Fruit fly (Drosophila melanogaster) whole organism, embryonic: Measurements from ENCODE around the gene CG32295.

Experiments
- Abd-B ChIP-seq: fragments of 200-800 bp; sonication (Bioruptor generic); optimal IDR thresholded peaks from 2 replicates; lab custom pipeline; 2018; ENCODE audit warnings: missing biosample characterization, mild to moderate bottlenecking, missing genetic modification characterization, moderate library complexity
- Atf3 ChIP-seq: fragments of 200-800 bp; sonication (Bioruptor generic); optimal IDR thresholded peaks from 3 replicates; lab custom pipeline; 2016; ENCODE audit warnings: missing biosample characterization, missing genetic modification characterization
- Bteb2 ChIP-seq: fragments of 200-800 bp; sonication (Bioruptor generic); optimal IDR thresholded peaks from 2 replicates; lab custom pipeline; 2016; ENCODE audit warnings: missing biosample characterization, missing genetic modification characterization
- CG1024 ChIP-seq: fragments of 200-800 bp; sonication (Bioruptor generic); IDR thresholded peaks from 2 replicates; pipeline ENCODE4 v1.3.6; 2022; ENCODE audit warnings: missing biosample characterization, missing genetic modification characterization
- CG10321 ChIP-seq: fragments of 200-800 bp; sonication (Bioruptor generic); IDR thresholded peaks from 2 replicates; pipeline ENCODE4 v1.3.6; 2022; ENCODE audit warnings: missing biosample characterization, missing genetic modification characterization
- CG10654 ChIP-seq: fragments of 200-800 bp; sonication (Bioruptor generic); optimal IDR thresholded peaks from 2 replicates; lab custom pipeline; 2016; ENCODE audit warnings: missing biosample characterization, missing genetic modification characterization
- CG11247 ChIP-seq: fragments of 200-800 bp; sonication (Bioruptor generic); IDR thresholded peaks from 2 replicates; pipeline ENCODE4 v1.3.6; 2022; ENCODE audit warnings: missing biosample characterization, missing genetic modification characterization
- CG11456 ChIP-seq: fragments of 200-800 bp; sonication (Bioruptor generic); IDR thresholded peaks from 3 replicates; pipeline ENCODE4 v1.3.6; 2022; ENCODE audit warnings: missing biosample characterization, missing genetic modification characterization
- CG1233 ChIP-seq: fragments of 200-800 bp; sonication (Bioruptor generic); optimal IDR thresholded peaks from 4 replicates; lab custom pipeline; 2018; ENCODE audit warnings: missing biosample characterization, mild to moderate bottlenecking, missing genetic modification characterization
- CG12659 ChIP-seq: fragments of 200-800 bp; sonication (Bioruptor generic); optimal IDR thresholded peaks from 3 replicates; lab custom pipeline; 2017; ENCODE audit warnings: mild to moderate bottlenecking, missing biosample characterization, missing genetic modification reagents, missing genetic modification characterization
- CG12769 ChIP-seq: fragments of 200-800 bp; sonication (Bioruptor generic); optimal IDR thresholded peaks from 2 replicates; lab custom pipeline; 2019; ENCODE audit warnings: missing biosample characterization, mild to moderate bottlenecking, missing genetic modification characterization, moderate library complexity
- CG1603 ChIP-seq: fragments of 200-800 bp; sonication (Bioruptor generic); optimal IDR thresholded peaks from 2 replicates; lab custom pipeline; 2019; ENCODE audit warnings: missing biosample characterization, mild to moderate bottlenecking, missing genetic modification characterization, moderate library complexity
- CG16815 ChIP-seq: fragments of 200-800 bp; sonication (Bioruptor generic); optimal IDR thresholded peaks from 3 replicates; lab custom pipeline; 2017; ENCODE audit warnings: missing biosample characterization, mild to moderate bottlenecking, missing genetic modification characterization
- CG17359 ChIP-seq: fragments of 200-800 bp; sonication (Bioruptor generic); optimal IDR thresholded peaks from 3 replicates; lab custom pipeline; 2018; ENCODE audit warnings: missing biosample characterization, mild to moderate bottlenecking, missing genetic modification characterization, moderate library complexity
- CG30020 ChIP-seq: fragments of 200-800 bp; optimal IDR thresholded peaks from 2 replicates; lab custom pipeline; 2019; ENCODE audit warnings: missing biosample characterization, mild to moderate bottlenecking, missing genetic modification characterization, moderate library complexity
- CG3163 ChIP-seq: fragments of 200-800 bp; sonication (Bioruptor generic); optimal IDR thresholded peaks from 3 replicates; lab custom pipeline; 2016; ENCODE audit warnings: missing biosample characterization, missing genetic modification characterization
- CG6689 ChIP-seq: fragments of 200-800 bp; sonication (Bioruptor generic); IDR thresholded peaks from 2 replicates; pipeline ENCODE4 v1.3.6; 2022; ENCODE audit warnings: missing biosample characterization, missing genetic modification characterization
- CG8281 ChIP-seq: fragments of 200-800 bp; sonication (Bioruptor generic); optimal IDR thresholded peaks from 2 replicates; lab custom pipeline; 2018; ENCODE audit warnings: missing biosample characterization, mild to moderate bottlenecking, missing genetic modification characterization, moderate library complexity
- CG8388 ChIP-seq: fragments of 200-800 bp; sonication (Bioruptor generic); optimal IDR thresholded peaks from 2 replicates; lab custom pipeline; 2019; ENCODE audit warnings: missing biosample characterization, mild to moderate bottlenecking, missing genetic modification characterization, moderate library complexity
- CG8765 ChIP-seq: fragments of 200-800 bp; sonication (Bioruptor generic); IDR thresholded peaks from 2 replicates; pipeline ENCODE4 v1.3.6; 2022; ENCODE audit warnings: missing biosample characterization, missing genetic modification characterization
- D19A ChIP-seq: fragments of 200-800 bp; optimal IDR thresholded peaks from 3 replicates; lab custom pipeline; 2019; ENCODE audit warnings: missing biosample characterization, mild to moderate bottlenecking, missing genetic modification characterization, moderate library complexity
- Dbx ChIP-seq: fragments of 200-800 bp; sonication (Bioruptor generic); IDR thresholded peaks from 3 replicates; pipeline ENCODE4 v1.3.6; 2022; ENCODE audit warnings: missing biosample characterization, missing genetic modification characterization
- Dip2 ChIP-seq: fragments of 200-800 bp; sonication (Bioruptor generic); IDR thresholded peaks from 2 replicates; pipeline ENCODE4 v1.3.6; 2022; ENCODE audit warnings: missing biosample characterization, missing genetic modification characterization
- E2f1 ChIP-seq: fragments of 200-800 bp; sonication (Bioruptor generic); IDR thresholded peaks from 2 replicates; pipeline ENCODE4 v1.3.6; 2022; ENCODE audit warnings: missing biosample characterization, missing genetic modification characterization
- Hmr ChIP-seq: fragments of 200-800 bp; sonication (Bioruptor generic); optimal IDR thresholded peaks from 3 replicates; lab custom pipeline; 2017; ENCODE audit warnings: mild to moderate bottlenecking, missing biosample characterization, missing genetic modification reagents, missing genetic modification characterization
- Hr51 ChIP-seq, 2 experiments: fragments of 200-800 bp; sonication (Bioruptor generic); optimal IDR thresholded peaks; 2 replicates in 1 of 2; 3 replicates in 1 of 2; lab custom pipeline; 2016 to 2018; ENCODE audit warnings: missing biosample characterization in 2 of 2, missing genetic modification characterization in 2 of 2, mild to moderate bottlenecking in 1 of 2, moderate library complexity in 1 of 2
- Rfx ChIP-seq: fragments of 200-800 bp; sonication (Bioruptor generic); IDR thresholded peaks from 2 replicates; pipeline ENCODE4 v1.3.6; 2022; ENCODE audit warnings: missing biosample characterization, missing genetic modification characterization
- Rx ChIP-seq: fragments of 200-800 bp; sonication (Bioruptor generic); IDR thresholded peaks from 2 replicates; pipeline ENCODE4 v1.3.6; 2022; ENCODE audit warnings: missing biosample characterization, missing genetic modification characterization
- Trl ChIP-seq, 3 experiments: fragments of >200 bp in 2 of 3; fragments of 200-800 bp in 1 of 3; sonication (Bioruptor generic) in 1 of 3; optimal IDR thresholded peaks; 2 replicates in 1 of 3; 3 replicates in 2 of 3; lab custom pipeline; 2016 to 2017; ENCODE audit warnings: missing biosample characterization in 1 of 3, missing genetic modification characterization in 1 of 3
- aop ChIP-seq: fragments of 200-800 bp; sonication (Bioruptor generic); IDR thresholded peaks from 2 replicates; pipeline ENCODE4 v1.3.6; 2022; ENCODE audit warnings: missing biosample characterization, missing genetic modification characterization
- az2 ChIP-seq: fragments of 200-800 bp; sonication (Bioruptor generic); optimal IDR thresholded peaks from 3 replicates; lab custom pipeline; 2016; ENCODE audit warnings: missing biosample characterization, missing genetic modification characterization
- ci ChIP-seq: fragments of 200-800 bp; sonication (Bioruptor generic); IDR thresholded peaks from 3 replicates; pipeline ENCODE4 v1.3.6; 2022; ENCODE audit warnings: missing biosample characterization, missing genetic modification characterization
- crol ChIP-seq: fragments of 200-800 bp; sonication (Bioruptor generic); IDR thresholded peaks from 2 replicates; pipeline ENCODE4 v1.3.6; 2022; ENCODE audit warnings: missing biosample characterization, missing genetic modification characterization
- cwo ChIP-seq: fragments of 200-800 bp; sonication (Bioruptor generic); optimal IDR thresholded peaks from 3 replicates; lab custom pipeline; 2017; ENCODE audit warnings: missing biosample characterization, missing genetic modification characterization, mild to moderate bottlenecking, moderate library complexity, missing genetic modification reagents
- da ChIP-seq: fragments of 200-800 bp; sonication (Bioruptor generic); optimal IDR thresholded peaks from 2 replicates; lab custom pipeline; 2016; ENCODE audit warnings: missing biosample characterization, missing genetic modification characterization
- en ChIP-seq: fragments of 200-800 bp; sonication (Bioruptor generic); optimal IDR thresholded peaks from 2 replicates; lab custom pipeline; 2016; ENCODE audit warnings: missing biosample characterization, missing genetic modification characterization
- fd64A ChIP-seq: fragments of 200-800 bp; sonication (Bioruptor generic); optimal IDR thresholded peaks from 3 replicates; lab custom pipeline; 2018; ENCODE audit warnings: missing biosample characterization, mild to moderate bottlenecking, missing genetic modification characterization
- fu2 ChIP-seq: fragments of 200-800 bp; sonication (Bioruptor generic); optimal IDR thresholded peaks from 2 replicates; lab custom pipeline; 2016; ENCODE audit warnings: missing biosample characterization, missing genetic modification characterization
- insv ChIP-seq, 2 experiments: fragments of 200-800 bp; sonication (Bioruptor generic); optimal IDR thresholded peaks; 3 replicates each; lab custom pipeline; 2016 to 2018; ENCODE audit warnings: missing biosample characterization in 2 of 2, missing genetic modification characterization in 2 of 2
- lmd ChIP-seq: fragments of 200-800 bp; sonication (Bioruptor generic); IDR thresholded peaks from 2 replicates; pipeline ENCODE4 v1.3.6; 2022; ENCODE audit warnings: missing biosample characterization, missing genetic modification characterization
- pb ChIP-seq: fragments of 200-800 bp; sonication (Bioruptor generic); optimal IDR thresholded peaks from 3 replicates; lab custom pipeline; 2016; ENCODE audit warnings: missing biosample characterization, missing genetic modification characterization
- pnt ChIP-seq: fragments of 200-800 bp; sonication (Bioruptor generic); optimal IDR thresholded peaks from 3 replicates; lab custom pipeline; 2016; ENCODE audit warnings: missing biosample characterization, missing genetic modification characterization
- pros ChIP-seq: fragments of 200-800 bp; sonication (Bioruptor generic); optimal IDR thresholded peaks from 3 replicates; lab custom pipeline; 2019; ENCODE audit warnings: missing biosample characterization, mild to moderate bottlenecking, missing genetic modification characterization, moderate library complexity
- row ChIP-seq: fragments of 200-800 bp; sonication (Bioruptor generic); IDR thresholded peaks from 3 replicates; pipeline ENCODE4 v1.3.6; 2022; ENCODE audit warnings: missing biosample characterization, missing genetic modification characterization
- stwl ChIP-seq: fragments of 200-800 bp; sonication (Bioruptor generic); optimal IDR thresholded peaks from 3 replicates; lab custom pipeline; 2018; ENCODE audit warnings: missing biosample characterization, mild to moderate bottlenecking, missing genetic modification characterization, moderate library complexity
- tgo ChIP-seq: fragments of 200-800 bp; sonication (Bioruptor generic); IDR thresholded peaks from 3 replicates; pipeline ENCODE4 v1.3.6; 2022; ENCODE audit warnings: missing biosample characterization, missing genetic modification characterization
- toy ChIP-seq: fragments of 200-800 bp; sonication (Bioruptor generic); IDR thresholded peaks from 2 replicates; pipeline ENCODE4 v1.3.6; 2022; ENCODE audit warnings: missing biosample characterization, missing genetic modification characterization
- unc-4 ChIP-seq: fragments of 200-800 bp; sonication (Bioruptor generic); IDR thresholded peaks from 2 replicates; pipeline ENCODE4 v1.3.6; 2022; ENCODE audit warnings: missing biosample characterization, missing genetic modification characterization; ENCODE audit not compliant: partially characterized antibody
- vnd ChIP-seq: fragments of 200-800 bp; sonication (Bioruptor generic); IDR thresholded peaks from 3 replicates; pipeline ENCODE4 v1.3.6; 2022; ENCODE audit warnings: missing biosample characterization, missing genetic modification characterization; ENCODE audit not compliant: partially characterized antibody

CG32295 gene

DNA sequence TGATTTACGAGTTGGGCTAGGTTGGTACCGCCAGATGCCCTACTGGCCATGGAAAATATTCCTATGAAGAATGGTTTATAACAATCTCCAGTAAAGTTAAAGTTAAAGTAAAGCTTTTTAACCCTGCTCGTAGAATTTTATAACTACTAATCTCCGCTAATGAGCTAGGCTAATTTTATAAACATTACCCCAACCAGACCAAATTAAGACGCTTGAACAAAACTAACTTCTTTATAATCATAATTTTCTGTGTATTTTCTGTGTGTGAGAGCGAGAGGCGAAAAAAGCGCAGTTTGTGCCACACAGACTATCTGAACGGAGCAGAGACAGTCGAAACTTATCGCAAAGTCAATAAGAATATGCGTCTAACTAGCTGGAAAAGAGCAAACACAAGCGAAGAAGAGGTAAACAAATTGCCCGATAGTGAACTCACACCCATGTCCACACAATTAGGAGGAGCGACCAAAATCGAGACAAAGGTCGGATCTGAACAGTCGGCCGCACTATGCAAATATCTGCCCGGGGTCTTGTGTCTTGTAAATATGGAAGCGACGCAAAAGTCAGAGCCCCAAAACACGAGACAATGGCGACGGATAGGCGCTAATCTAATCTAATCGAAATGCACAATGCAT, 10.3 kb upstream of the CG32295 start (continued):
- TF ChIP-seq CG12769 (tag; lab: Kevin White, UChicago) (peak; percentile 39), Hr51 (GFP tag; optimal IDR thresholded peaks at IDR 0.05; lab: Kevin White, UChicago) (peak in 1 of 2 experiments; percentile 38), pnt (GFP tag; lab: Kevin White, UChicago) (peak; percentile 33), Atf3 (peak; percentile 32), CG10321 (GFP tag; lab: Robert Waterston, UW) (0 out of 2 replicates have a peak, but pooled peaks have one; percentile 17), pros (GFP tag; lab: Kevin White, UChicago) (no peak), CG11456 (GFP tag; lab: Robert Waterston, UW) (peak; percentile 62; the same call in 1 of the 3 replicates), CG10654 (GFP tag; lab: Kevin White, UChicago) (peak; percentile 62), az2 (peak; percentile 16), Dip2 (GFP tag; lab: Robert Waterston, UW) (no peak), Rfx (peak; percentile 65), stwl (tag; lab: Kevin White, UChicago) (peak; percentile 14), CG17359 (tag; lab: Kevin White, UChicago) (peak; percentile 75), lmd (no peak), insv (GFP tag; optimal IDR thresholded peaks at IDR 0.05; lab: Kevin White, UChicago) (peak in 1 of 2 experiments; percentile 19), CG11247 (GFP tag; lab: Robert Waterston, UW) (peak; percentile 58; the same call in 1 of the 2 replicates), CG1024 (peak; percentile 24; the same call in 1 of the 2 replicates), CG16815 (no peak), Hmr (GFP tag; lab: Kevin White, UChicago) (peak; percentile 80), Trl (optimal IDR thresholded peaks at IDR 0.05; lab: Kevin White, UChicago) (no peak), Trl (GFP tag; optimal IDR thresholded peaks at IDR 0.05; lab: Kevin White, UChicago) (peak; percentile 78), CG8388 (GFP tag; lab: Kevin White, UChicago) (no peak), ci (GFP tag; lab: Robert Waterston, UW) (peak; percentile 89), vnd (GFP tag; lab: Robert Waterston, UW) (no peak), Bteb2 (peak; percentile 39), row (GFP tag; lab: Robert Waterston, UW) (peak; percentile 43), pb (GFP tag; lab: Kevin White, UChicago) (no peak), crol (GFP tag; lab: Robert Waterston, UW) (no peak), Rx (GFP tag; lab: Robert Waterston, UW) (peak; percentile 45; the same call in 1 of the 2 replicates), Abd-B (GFP tag; lab: Kevin White, UChicago) (no peak), tgo (GFP tag; lab: Robert Waterston, UW) (peak; percentile 51; the same call in 1 of the 3 replicates), Dbx (GFP tag; lab: Robert Waterston, UW) (peak; percentile 31; the same call in 1 of the 3 replicates), aop (no peak), fd64A (peak; percentile 92), da (GFP tag; lab: Kevin White, UChicago) (no peak), en (GFP tag; lab: Kevin White, UChicago) (peak; percentile 39), CG1233 (GFP tag; lab: Kevin White, UChicago) (peak; percentile 77), CG6689 (no peak; the same call in 1 of the 2 replicates), cwo (peak; percentile 55), CG3163 (GFP tag; lab: Kevin White, UChicago) (no peak), unc-4 (GFP tag; lab: Robert Waterston, UW) (no peak), CG8281 (tag; lab: Kevin White, UChicago) (peak; percentile 46), toy (GFP tag; lab: Robert Waterston, UW) (no peak), D19A (peak; percentile 51), fu2 (no peak), CG12659 (GFP tag; lab: Kevin White, UChicago) (peak; percentile 56), CG8765 (no peak), CG30020 (no peak), E2f1 (GFP tag; lab: Robert Waterston, UW) (peak; percentile 50; the same call in 1 of the 2 replicates), CG1603 (tag; lab: Kevin White, UChicago) (peak; percentile 64)
